Fruit fly (Drosophila melanogaster): ENCODE results near the gene CG12099.
A peak's percentile ranks its signal among the peaks of the same experiment; 100 is the strongest.

Gene CG12099

DNA sequence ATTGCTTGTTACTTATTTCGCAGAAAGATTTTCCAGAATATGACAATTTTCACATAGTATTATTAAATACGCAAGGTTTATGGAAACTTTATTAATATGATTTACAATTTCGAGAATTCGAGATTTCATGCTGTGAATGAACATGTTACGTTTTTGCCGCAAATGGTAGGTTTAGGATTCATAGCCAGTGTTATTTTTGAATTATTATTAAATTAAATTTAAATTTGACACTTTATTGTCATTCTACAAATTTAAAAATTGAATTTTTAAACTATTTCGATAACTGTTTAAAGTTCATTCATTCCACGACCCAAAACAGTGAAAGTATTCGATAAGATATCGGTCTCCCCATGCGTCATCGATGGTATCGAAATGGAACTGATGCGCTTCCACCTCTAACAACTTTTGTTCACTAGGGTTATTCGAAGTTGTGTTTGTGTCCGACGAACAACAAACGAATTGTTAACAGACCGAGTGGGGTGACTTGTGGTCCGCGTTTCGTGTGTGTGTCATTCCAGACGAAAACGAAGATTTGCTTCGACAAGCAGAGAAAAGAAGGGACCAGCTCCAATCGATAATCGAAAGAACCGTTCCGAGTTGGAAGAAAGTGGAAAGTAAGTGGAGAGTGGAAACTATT, 12.5 kb downstream of the CG12099 start, which contains the start of the genes CG32313 and Pcyt1 (continued):
- peak; percentile 63 for TF ChIP-seq CG17912 (GFP tag; optimal IDR thresholded peaks at IDR 0.05)
- TF ChIP-seq cwo (GFP tag; optimal IDR thresholded peaks at IDR 0.05), result no peak
- no peak for TF ChIP-seq CG12104 (GFP tag; optimal IDR thresholded peaks at IDR 0.05)
- peak; percentile 94 for TF ChIP-seq amos (GFP tag; IDR thresholded peaks at IDR 0.05; ENCODE audit: partially characterized antibody)
- no peak for TF ChIP-seq CG6765 (GFP tag; optimal IDR thresholded peaks at IDR 0.05)
- TF ChIP-seq CG7928 (GFP tag; optimal IDR thresholded peaks at IDR 0.05), result no peak
- peak; percentile 79 for TF ChIP-seq inv (GFP tag; IDR thresholded peaks at IDR 0.05; ENCODE audit: partially characterized antibody)
- TF ChIP-seq fd96Cb (tag; optimal IDR thresholded peaks at IDR 0.05), result no peak
- no peak for TF ChIP-seq tio (GFP tag; optimal IDR thresholded peaks at IDR 0.05)
- no peak for TF ChIP-seq CG18619 (GFP tag; optimal IDR thresholded peaks at IDR 0.05)
- no peak for TF ChIP-seq zfh2 (GFP tag; optimal IDR thresholded peaks at IDR 0.05)
- TF ChIP-seq Mrtf (GFP tag; IDR thresholded peaks at IDR 0.05), result no peak
- no peak for TF ChIP-seq Ada2b (GFP tag; IDR thresholded peaks at IDR 0.05)
- peak; percentile 17 for TF ChIP-seq CG12942 (GFP tag; optimal IDR thresholded peaks at IDR 0.05)
- peak; percentile 73 for TF ChIP-seq CG2129 (GFP tag; IDR thresholded peaks at IDR 0.05; ENCODE audit: partially characterized antibody)
- no peak for TF ChIP-seq fru (optimal IDR thresholded peaks at IDR 0.05)
- TF ChIP-seq bowl (GFP tag; IDR thresholded peaks at IDR 0.05), result no peak
- peak; percentile 86 for TF ChIP-seq CG42726 (GFP tag; IDR thresholded peaks at IDR 0.05; ENCODE audit: partially characterized antibody)
- no peak for TF ChIP-seq p53 (GFP tag; optimal IDR thresholded peaks at IDR 0.05)
- no peak for TF ChIP-seq CG4854 (GFP tag; optimal IDR thresholded peaks at IDR 0.05)
- no peak for TF ChIP-seq tin (GFP tag; optimal IDR thresholded peaks at IDR 0.05)
- TF ChIP-seq CG18476 (GFP tag; optimal IDR thresholded peaks at IDR 0.05), result no peak
- no peak for TF ChIP-seq CG15073 (GFP tag; optimal IDR thresholded peaks at IDR 0.05)
- peak; percentile 91 for TF ChIP-seq HLH4C (GFP tag; IDR thresholded peaks at IDR 0.05; ENCODE audit: partially characterized antibody)
- TF ChIP-seq Usf (GFP tag; optimal IDR thresholded peaks at IDR 0.05), result no peak
- TF ChIP-seq Ravus (GFP tag; IDR thresholded peaks at IDR 0.05), result no peak
- no peak for TF ChIP-seq Hsf (GFP tag; optimal IDR thresholded peaks at IDR 0.05)
- no peak for TF ChIP-seq disco-r (GFP tag; optimal IDR thresholded peaks at IDR 0.05)
- no peak for TF ChIP-seq CG5245 (GFP tag; optimal IDR thresholded peaks at IDR 0.05)
- TF ChIP-seq CG32532 (GFP tag; IDR thresholded peaks at IDR 0.05), result 0 out of 2 replicates have a peak, but pooled peaks have one; percentile 5
- peak; percentile 81 for TF ChIP-seq Doc3 (GFP tag; IDR thresholded peaks at IDR 0.05; ENCODE audit: partially characterized antibody)
- TF ChIP-seq CG31224 (GFP tag; IDR thresholded peaks at IDR 0.05), result no peak
- no peak for TF ChIP-seq ham (GFP tag; IDR thresholded peaks at IDR 0.05)
- TF ChIP-seq Dip3 (GFP tag; optimal IDR thresholded peaks at IDR 0.05), result no peak
- no peak for TF ChIP-seq CG31388 (GFP tag; optimal IDR thresholded peaks at IDR 0.05)
- no peak for TF ChIP-seq Sox100B (GFP tag; optimal IDR thresholded peaks at IDR 0.05)
- TF ChIP-seq ewg (GFP tag; optimal IDR thresholded peaks at IDR 0.05), result no peak
- no peak for TF ChIP-seq nom (GFP tag; optimal IDR thresholded peaks at IDR 0.05)
- TF ChIP-seq Ets97D (GFP tag; optimal IDR thresholded peaks at IDR 0.05), result peak; percentile 46
- TF ChIP-seq Myb (GFP tag; optimal IDR thresholded peaks at IDR 0.05), result peak; percentile 58
- no peak for TF ChIP-seq CG10321 (GFP tag; IDR thresholded peaks at IDR 0.05)
- no peak for TF ChIP-seq CG8478 (optimal IDR thresholded peaks at IDR 0.05)
- no peak for TF ChIP-seq onecut (GFP tag; IDR thresholded peaks at IDR 0.05)
- TF ChIP-seq CG15269 (tag; optimal IDR thresholded peaks at IDR 0.05), result peak; percentile 18
- TF ChIP-seq Mad (GFP tag; optimal IDR thresholded peaks at IDR 0.05), result peak; percentile 7
- peak; percentile 27 for TF ChIP-seq CG5180 (GFP tag; optimal IDR thresholded peaks at IDR 0.05)
- TF ChIP-seq hth (optimal IDR thresholded peaks at IDR 0.05), result no peak
- no peak for TF ChIP-seq otp (GFP tag; IDR thresholded peaks at IDR 0.05)
- TF ChIP-seq ttk (GFP tag; IDR thresholded peaks at IDR 0.05), result no peak
- no peak for TF ChIP-seq CHES-1-like (GFP tag; optimal IDR thresholded peaks at IDR 0.05)
- TF ChIP-seq sd (tag; optimal IDR thresholded peaks at IDR 0.05), result peak; percentile 75
